Worm (Caenorhabditis elegans) whole organism, L4/young adult: ENCODE data around the gene F09F9.3.

Experiments
- W03F9.2 ChIP-seq: fragments of 150-350 bp; optimal IDR thresholded peaks from 2 replicates; lab custom pipeline; 2014; ENCODE audit warnings: missing biosample characterization, missing genetic modification characterization
- dao-5 ChIP-seq: sonication (generic microtip); optimal IDR thresholded peaks from 2 replicates; lab custom pipeline; 2016; ENCODE audit warnings: missing genotype, missing genetic modification characterization, moderate library complexity, missing compliant biosample characterization
- him-1 ChIP-seq: sonication (generic microtip); optimal IDR thresholded peaks from 2 replicates; lab custom pipeline; 2016; ENCODE audit warnings: missing genotype, missing genetic modification reagents, missing genetic modification characterization, missing compliant biosample characterization

The F09F9.3 gene

DNA sequence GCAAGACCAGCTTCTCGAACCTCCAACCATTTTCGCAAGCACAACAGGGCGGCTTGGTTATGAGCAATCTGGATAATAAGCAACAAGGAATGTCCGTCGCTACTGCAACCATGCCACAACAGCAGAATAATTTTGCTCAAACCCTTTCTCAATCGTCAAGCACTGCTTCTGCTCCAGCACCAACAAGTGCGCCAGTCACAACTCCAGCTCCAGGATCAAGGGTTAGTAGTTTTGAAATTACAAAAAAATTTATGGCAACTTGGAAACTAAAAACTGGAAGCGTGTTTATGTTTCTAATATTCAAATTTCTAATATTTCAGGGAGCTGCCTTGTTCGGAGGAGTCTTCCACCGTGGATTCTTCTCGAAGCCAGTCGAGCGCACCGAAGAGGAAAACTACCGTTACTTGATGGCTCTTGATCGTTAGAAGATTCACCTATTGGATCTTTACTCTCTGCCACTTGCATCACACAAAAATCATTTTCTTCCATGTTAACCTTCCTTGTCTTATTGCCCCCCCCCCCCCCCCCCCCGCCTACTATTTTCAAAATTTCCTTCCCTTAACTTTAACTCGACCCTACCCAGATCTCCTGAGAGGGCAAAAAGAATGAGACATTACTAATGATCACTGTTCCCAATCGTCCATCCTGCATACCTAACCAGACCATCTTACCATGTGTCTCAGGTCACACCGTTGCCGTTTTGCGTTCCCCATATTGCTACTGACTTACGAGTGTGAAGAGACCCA is 26.1 kb upstream of the F09F9.3 start:
- TF ChIP-seq W03F9.2 (tag; lab: Kevin White, UChicago): no peak
- no peak for TF ChIP-seq dao-5 (tag; lab: Kevin White, UChicago)
- TF ChIP-seq him-1 (tag; lab: Kevin White, UChicago): no peak

DNA sequence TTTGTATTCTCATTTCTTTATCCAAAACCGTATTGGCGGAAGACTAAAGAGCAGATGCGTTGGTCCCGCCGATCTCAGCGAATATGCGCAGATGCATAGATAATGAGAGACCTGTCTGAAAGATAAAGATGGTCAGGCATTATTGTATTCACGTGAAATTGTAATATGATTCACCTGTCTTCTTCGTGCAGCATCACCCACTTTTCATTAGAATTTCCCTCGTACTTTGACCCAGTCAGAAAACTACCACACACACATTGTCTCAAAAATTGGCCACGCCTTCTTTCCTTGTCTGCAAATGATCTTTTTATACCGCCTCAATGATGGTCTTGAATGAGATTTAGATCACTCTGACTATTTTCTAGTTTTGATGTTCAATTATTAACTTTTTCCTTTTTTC is 25.2 kb upstream of the F09F9.3 start:
- no peak for TF ChIP-seq him-1 (tag; lab: Kevin White, UChicago)
- TF ChIP-seq W03F9.2 (tag; lab: Kevin White, UChicago): no peak
- TF ChIP-seq dao-5 (tag; lab: Kevin White, UChicago): no peak

DNA sequence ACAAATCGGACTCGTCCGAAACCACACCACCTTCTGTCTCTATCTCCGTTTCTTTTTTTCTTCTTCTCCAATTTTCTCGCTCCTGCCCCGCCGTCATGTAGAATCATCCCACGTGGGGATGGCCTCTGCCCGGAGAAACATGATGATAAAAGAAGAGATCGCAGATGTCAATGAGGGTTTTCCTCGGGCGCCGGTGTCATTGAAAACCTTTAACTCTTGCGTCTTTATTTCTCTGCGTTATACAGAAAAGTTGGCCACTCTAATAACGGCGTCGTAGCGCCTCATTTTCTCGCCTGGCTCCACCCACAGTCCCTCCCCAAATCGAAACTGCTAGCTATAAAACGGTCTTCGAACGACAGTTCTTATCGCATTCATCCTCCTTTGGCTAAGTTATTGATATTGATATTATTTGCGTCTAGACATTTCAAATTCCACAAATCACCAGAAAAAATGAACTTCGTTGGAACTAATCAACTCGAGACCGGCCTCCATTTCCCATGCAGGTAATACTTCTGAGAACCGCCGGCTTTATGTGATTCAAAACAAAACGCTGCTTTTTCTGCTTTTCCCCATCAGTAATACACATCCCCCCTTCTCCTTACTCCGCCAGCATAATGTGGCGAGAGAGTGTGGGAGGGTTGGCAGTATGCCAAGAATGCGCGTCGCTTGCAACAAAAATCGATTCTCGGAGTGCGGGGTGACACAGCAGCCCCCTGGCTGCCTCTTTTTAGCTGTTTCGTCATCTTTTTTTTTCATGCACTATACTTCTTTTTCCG is 24.4 kb upstream of the F09F9.3 start:
- peak; percentile 82 for TF ChIP-seq him-1 (tag; lab: Kevin White, UChicago)
- TF ChIP-seq W03F9.2 (tag; lab: Kevin White, UChicago): no peak
- peak; percentile 50 for TF ChIP-seq dao-5 (tag; lab: Kevin White, UChicago)

DNA sequence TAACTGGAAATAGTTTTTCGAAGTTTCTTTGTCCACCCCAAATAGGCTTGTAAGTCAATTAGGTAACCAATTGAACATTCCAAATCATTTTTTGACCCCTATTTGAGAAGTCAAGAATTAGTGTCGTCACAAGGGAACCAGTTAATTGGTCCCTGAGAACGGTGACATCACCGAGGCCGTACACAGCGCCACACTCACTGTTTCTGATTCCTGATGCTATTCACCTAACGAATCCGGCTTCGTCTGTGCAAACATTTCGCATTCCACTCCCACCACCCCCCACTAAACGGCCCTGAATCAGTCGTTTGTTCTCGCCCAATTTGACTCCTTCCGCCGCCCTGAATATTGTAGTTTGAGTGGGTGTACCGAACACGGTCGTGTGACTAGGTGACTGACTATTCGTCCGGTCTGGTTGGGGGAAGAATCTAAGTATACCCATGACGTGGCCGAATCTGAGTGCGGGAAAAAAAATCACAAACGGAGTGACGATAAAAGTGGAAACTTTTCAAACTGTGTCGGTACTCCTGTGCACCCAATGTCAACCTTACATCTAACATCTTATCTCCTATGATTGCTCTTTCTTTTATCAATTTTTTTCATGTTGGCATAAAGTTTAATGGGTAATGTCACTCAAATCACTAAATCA is 23.4 kb upstream of the F09F9.3 start:
- TF ChIP-seq him-1 (tag; lab: Kevin White, UChicago): no peak
- no peak for TF ChIP-seq W03F9.2 (tag; lab: Kevin White, UChicago)
- TF ChIP-seq dao-5 (tag; lab: Kevin White, UChicago): no peak

DNA sequence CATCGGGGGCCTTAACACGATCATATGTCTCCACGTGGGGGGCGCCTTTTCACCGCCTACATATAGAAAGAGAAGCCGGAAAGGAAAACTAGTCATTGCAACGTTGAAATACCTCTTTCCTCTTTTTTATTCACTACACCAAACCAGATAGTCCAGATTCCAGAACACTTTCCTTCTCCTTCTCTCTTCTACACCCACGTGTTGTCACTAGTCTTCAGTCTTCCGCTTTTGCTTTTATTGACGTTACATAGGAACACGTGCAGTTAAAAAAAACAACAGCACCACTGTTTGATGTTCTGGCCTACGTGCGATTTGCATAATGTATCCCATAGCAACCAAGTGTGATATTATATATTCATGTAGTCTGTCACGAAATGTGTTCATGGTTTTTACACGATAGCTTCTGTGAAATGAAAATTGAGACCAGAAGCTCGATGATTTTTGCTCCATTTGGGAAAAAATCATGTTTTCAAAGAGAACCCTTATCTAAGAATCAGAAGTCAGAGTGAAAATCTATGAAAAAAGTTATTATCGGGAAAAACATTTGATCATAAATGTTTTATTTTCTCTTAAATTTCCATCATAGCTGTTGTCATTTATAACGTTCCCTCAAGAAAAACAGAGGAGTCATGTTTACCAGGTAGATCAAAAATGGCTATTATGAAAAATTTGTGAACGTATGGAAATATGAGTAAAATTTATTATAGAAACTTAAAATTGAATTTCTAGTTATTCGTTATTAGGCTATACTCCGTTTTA is 22.6 kb upstream of the F09F9.3 start:
- no peak for TF ChIP-seq him-1 (tag; lab: Kevin White, UChicago)

DNA sequence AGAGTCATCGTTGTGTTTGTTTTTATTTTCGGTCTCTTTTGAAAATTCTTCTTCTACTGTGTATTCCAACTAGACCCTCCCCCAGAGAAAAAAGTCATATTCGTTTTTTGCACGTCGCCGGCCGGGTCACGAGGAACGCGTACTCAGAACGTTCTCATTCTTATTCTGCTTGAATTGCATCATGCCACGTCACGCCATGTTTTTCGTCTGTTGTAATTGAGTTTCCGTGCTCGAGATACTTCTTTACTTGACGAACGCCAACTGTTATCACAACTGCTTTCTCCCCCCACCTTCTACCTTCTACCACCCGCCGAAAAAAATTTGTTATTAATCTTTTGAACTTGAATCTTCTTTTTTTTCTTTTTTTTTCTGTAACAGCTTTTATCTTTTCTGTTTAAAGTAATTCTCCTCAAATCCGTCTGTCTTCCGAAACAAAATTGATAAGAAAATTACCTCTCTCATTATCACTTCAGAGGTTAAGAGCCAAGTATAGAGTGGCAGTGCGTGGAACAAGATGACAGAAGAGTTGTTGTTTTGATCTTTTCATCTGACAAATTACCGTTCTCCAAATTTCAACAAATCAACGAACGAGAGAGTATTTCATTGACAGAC is 21.9 kb upstream of the F09F9.3 start:
- TF ChIP-seq dao-5 (tag; lab: Kevin White, UChicago) (no peak), him-1 (tag; lab: Kevin White, UChicago) (no peak), W03F9.2 (tag; lab: Kevin White, UChicago) (no peak)

DNA sequence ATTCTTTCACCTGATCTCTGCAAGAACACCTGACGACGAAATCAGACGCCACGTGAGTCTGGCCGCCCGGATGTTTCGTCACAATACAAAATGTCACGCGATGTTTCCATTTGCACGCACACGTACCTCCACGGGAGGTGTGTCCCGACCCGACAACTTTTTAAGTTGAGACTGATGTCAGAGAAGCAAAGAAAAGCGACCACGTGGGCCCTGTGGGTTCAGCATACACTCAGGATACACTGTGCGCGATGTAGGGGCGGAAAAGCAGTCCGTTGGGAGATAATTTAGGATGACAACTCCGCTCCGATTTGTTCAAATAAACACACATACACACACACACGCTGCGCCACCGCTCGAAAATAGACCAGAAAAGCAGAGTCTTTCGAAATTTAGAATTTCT is 21.4 kb upstream of the F09F9.3 start:
- TF ChIP-seq dao-5 (tag; lab: Kevin White, UChicago) (no peak), him-1 (tag; lab: Kevin White, UChicago) (no peak), W03F9.2 (tag; lab: Kevin White, UChicago) (no peak)

DNA sequence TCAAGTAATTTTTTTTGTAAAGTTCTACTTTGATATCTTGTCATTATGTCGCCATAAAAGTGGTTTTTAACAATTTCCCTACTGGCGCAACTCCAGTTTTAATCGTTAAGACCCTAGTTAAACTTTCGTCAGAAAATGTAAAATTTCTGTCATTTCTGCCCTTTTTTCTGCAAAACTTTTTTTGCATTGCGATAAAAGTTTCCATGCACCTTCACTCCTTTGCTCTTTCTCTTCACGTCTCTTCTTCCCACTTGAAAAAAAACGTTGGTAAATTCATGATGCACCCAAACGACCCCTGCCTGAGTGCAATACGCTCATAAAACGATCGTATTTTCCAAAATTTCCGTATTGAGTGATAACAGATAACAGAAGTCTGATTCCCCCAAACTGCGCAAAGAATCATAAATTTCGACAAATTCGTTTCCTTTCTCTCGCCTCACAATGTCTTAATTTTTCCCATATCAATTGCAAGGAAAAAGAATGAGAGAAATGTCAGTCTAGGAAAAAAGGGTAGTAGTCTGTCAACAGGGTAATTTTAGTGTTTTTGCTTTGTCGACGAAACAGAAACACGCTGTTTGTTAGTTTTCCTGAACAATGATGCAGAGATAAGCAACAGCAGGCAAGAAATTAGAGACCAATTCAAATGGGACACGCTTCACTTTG is 20.1 kb upstream of the F09F9.3 start:
- TF ChIP-seq dao-5 (tag; lab: Kevin White, UChicago) (no peak), him-1 (tag; lab: Kevin White, UChicago) (no peak), W03F9.2 (tag; lab: Kevin White, UChicago) (no peak)

DNA sequence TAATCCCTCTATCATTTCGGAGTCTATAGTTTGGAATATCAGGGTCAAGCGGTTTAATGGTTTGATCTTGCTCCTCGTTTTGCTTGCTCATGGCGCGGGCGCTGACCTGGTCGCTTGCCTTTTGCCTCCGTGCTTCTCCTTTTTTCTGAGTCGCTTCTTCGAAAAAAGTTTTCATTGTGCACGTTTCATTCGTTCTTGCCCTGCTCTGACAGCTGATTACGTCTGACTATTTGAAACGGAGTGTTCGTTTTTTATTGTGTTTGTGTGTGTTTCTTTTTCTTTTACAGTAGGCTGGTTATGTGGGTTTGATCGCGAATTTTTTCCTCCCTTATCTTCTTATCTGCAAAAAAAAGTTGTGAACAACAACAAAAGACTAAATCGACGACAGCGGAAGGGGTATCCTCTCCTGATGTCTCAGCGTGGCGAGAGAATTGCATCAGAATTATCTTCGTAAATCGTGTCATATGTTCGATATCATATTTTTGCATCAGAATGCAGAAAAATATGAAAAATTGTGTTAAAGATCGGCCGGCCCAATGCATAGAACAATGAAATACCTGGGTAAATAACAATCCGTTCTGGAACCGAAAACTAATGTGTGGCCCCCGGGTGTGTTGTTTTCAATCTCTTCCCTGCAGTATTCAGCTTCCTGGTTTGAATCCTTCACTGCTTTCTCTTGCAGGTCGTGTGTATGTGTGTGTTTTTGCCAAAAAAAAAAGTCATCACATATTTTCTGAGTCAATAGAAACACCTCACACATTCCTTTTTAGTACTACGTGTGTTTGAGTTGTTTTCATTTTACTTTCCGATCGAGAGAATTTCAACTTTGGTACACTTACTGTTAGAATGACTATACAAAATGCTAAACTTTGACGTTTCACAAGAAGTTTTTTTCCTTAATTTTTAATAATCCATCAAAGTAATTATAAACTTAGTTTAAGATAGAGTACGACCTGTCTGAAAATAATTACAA is 19.0 kb upstream of the F09F9.3 start, which contains the start of gene ZK470.4:
Gene ZK470.4 (minus strand): TSS at position 175 of the 973 bp plus-strand sequence.
- TF ChIP-seq him-1 (tag; lab: Kevin White, UChicago) (no peak), W03F9.2 (tag; lab: Kevin White, UChicago) (peak; percentile 11)

DNA sequence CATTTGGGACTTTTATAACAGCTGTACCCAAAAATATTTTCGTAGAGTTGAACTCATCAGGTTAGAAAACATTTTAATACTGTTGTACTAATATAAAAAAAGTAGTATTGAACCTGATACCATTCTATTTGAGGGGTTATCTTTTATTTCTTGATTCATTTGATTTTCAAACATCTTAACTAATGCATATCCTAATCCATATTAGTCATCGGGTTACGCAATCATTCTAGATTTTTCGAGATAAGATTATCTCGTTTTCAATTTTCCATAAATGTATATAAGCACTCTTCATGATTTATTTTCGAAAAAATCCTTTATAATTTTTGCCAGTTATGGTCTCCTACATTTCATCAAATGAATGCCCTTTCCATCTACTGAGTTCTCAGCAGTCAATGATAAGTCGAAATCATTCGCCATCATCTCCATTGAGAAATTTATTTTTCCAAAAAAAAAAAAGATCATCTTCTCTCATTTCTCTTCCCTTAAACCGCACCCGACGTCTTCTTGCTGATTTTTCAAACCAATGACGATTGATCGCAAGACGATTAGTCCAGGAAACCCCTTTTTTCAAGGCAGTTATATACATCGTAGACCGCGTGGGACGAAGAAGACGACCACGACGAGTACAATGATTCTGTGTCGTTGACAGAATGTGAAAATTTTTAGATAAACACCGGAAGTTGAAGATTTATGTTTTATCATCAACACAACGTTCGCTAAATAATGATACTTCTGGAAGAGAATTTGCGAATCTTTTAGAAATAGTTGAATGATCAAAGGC is 17.8 kb upstream of the F09F9.3 start:
- no peak for TF ChIP-seq him-1 (tag; lab: Kevin White, UChicago)
- no peak for TF ChIP-seq W03F9.2 (tag; lab: Kevin White, UChicago)
- TF ChIP-seq dao-5 (tag; lab: Kevin White, UChicago): no peak
